Worm (Caenorhabditis elegans) whole organism, late embryonic: Measurements from ENCODE around the gene rnp-9.

ENCODE experiments used
- K09A11.1 ChIP-seq: sonication (generic microtip); optimal IDR thresholded peaks from 2 replicates; lab custom pipeline; 2017; ENCODE audit warnings: antibody characterized with exemption, mild to moderate bottlenecking, missing genetic modification characterization, missing compliant biosample characterization; ENCODE audit not compliant: insufficient read depth
- T23F11.4 ChIP-seq: fragments of 200-800 bp; sonication (Bioruptor generic); optimal IDR thresholded peaks from 2 replicates; lab custom pipeline; 2018; ENCODE audit warnings: mild to moderate bottlenecking, missing genetic modification characterization, missing compliant biosample characterization
- Y22D7AL.16 ChIP-seq: sonication (generic microtip); optimal IDR thresholded peaks from 2 replicates; lab custom pipeline; 2016; ENCODE audit warnings: missing genetic modification characterization, missing compliant biosample characterization
- ahr-1 ChIP-seq: sonication (generic microtip); optimal IDR thresholded peaks from 2 replicates; lab custom pipeline; 2016; ENCODE audit warnings: missing genetic modification characterization, missing compliant biosample characterization
- ceh-14 ChIP-seq: sonication (generic microtip); optimal IDR thresholded peaks from 2 replicates; lab custom pipeline; 2016; ENCODE audit warnings: missing genotype, missing genetic modification characterization, missing compliant biosample characterization
- ceh-18 ChIP-seq: sonication (generic microtip); optimal IDR thresholded peaks from 2 replicates; lab custom pipeline; 2016; ENCODE audit warnings: missing genetic modification characterization, missing compliant biosample characterization
- ceh-19 ChIP-seq: fragments of 200-800 bp; sonication (Bioruptor generic); optimal IDR thresholded peaks from 2 replicates; lab custom pipeline; 2018; ENCODE audit warnings: mild to moderate bottlenecking, missing genetic modification characterization, missing compliant biosample characterization
- ceh-2 ChIP-seq: sonication (generic microtip); optimal IDR thresholded peaks from 2 replicates; lab custom pipeline; 2016; ENCODE audit warnings: missing genotype, missing genetic modification characterization, missing compliant biosample characterization
- ceh-22 ChIP-seq: sonication (generic microtip); optimal IDR thresholded peaks from 2 replicates; lab custom pipeline; 2017; ENCODE audit warnings: missing biosample characterization, missing genetic modification characterization
- ceh-24 ChIP-seq: sonication (generic microtip); optimal IDR thresholded peaks from 2 replicates; lab custom pipeline; 2016; ENCODE audit warnings: mild to moderate bottlenecking, missing genetic modification characterization, missing compliant biosample characterization
- ceh-30 ChIP-seq: fragments of 150-350 bp; optimal IDR thresholded peaks from 2 replicates; lab custom pipeline; 2014; ENCODE audit warnings: missing biosample characterization, missing genetic modification characterization
- ceh-31 ChIP-seq: sonication (generic microtip); optimal IDR thresholded peaks from 2 replicates; lab custom pipeline; 2016; ENCODE audit warnings: missing genetic modification characterization, missing compliant biosample characterization
- ceh-34 ChIP-seq: sonication (generic microtip); optimal IDR thresholded peaks from 2 replicates; lab custom pipeline; 2016; ENCODE audit warnings: mild to moderate bottlenecking, missing genetic modification characterization, missing compliant biosample characterization
- ceh-45 ChIP-seq: fragments of 200-800 bp; sonication (Bioruptor generic); IDR thresholded peaks from 2 replicates; pipeline ENCODE4 v1.3.6; 2022; ENCODE audit warnings: missing genetic modification reagents, missing genetic modification characterization, missing compliant biosample characterization
- ceh-48 ChIP-seq: sonication (generic microtip); optimal IDR thresholded peaks from 2 replicates; lab custom pipeline; 2016; ENCODE audit warnings: missing genetic modification characterization, inconsistent platforms, missing compliant biosample characterization
- ceh-6 ChIP-seq: fragments of 200-800 bp; sonication (Bioruptor generic); optimal IDR thresholded peaks from 2 replicates; lab custom pipeline; 2018; ENCODE audit warnings: mild to moderate bottlenecking, missing genetic modification characterization, missing compliant biosample characterization
- che-1 ChIP-seq: sonication (generic microtip); optimal IDR thresholded peaks from 2 replicates; lab custom pipeline; 2016; ENCODE audit warnings: mild to moderate bottlenecking, missing genetic modification characterization, missing compliant biosample characterization
- dmd-4 ChIP-seq: sonication (generic microtip); optimal IDR thresholded peaks from 2 replicates; lab custom pipeline; 2016; ENCODE audit warnings: borderline replicate concordance, missing genetic modification characterization, missing compliant biosample characterization
- dve-1 ChIP-seq: sonication (generic microtip); optimal IDR thresholded peaks from 2 replicates; lab custom pipeline; 2017; ENCODE audit warnings: antibody characterized with exemption, mild to moderate bottlenecking, missing genetic modification characterization, missing compliant biosample characterization
- elt-2 ChIP-seq: sonication (generic microtip); optimal IDR thresholded peaks from 2 replicates; lab custom pipeline; 2016; ENCODE audit warnings: missing genetic modification reagents, missing genetic modification characterization, missing compliant biosample characterization
- elt-4 ChIP-seq: sonication (generic microtip); optimal IDR thresholded peaks from 2 replicates; lab custom pipeline; 2016; ENCODE audit warnings: missing genetic modification characterization, missing compliant biosample characterization
- ets-4 ChIP-seq: sonication (generic microtip); optimal IDR thresholded peaks from 2 replicates; lab custom pipeline; 2016; ENCODE audit warnings: missing genetic modification characterization, missing compliant biosample characterization
- eyg-1 ChIP-seq: sonication (generic microtip); optimal IDR thresholded peaks from 2 replicates; lab custom pipeline; 2016; ENCODE audit warnings: missing genotype, missing genetic modification characterization, missing compliant biosample characterization
- fkh-6 ChIP-seq: sonication (generic microtip); optimal IDR thresholded peaks from 2 replicates; lab custom pipeline; 2016; ENCODE audit warnings: missing genetic modification characterization, missing compliant biosample characterization
- gmeb-2 ChIP-seq: sonication (generic microtip); optimal IDR thresholded peaks from 2 replicates; lab custom pipeline; 2016; ENCODE audit warnings: missing genetic modification characterization, inconsistent platforms, missing compliant biosample characterization
- hlh-13 ChIP-seq: fragments of 200-800 bp; sonication (Bioruptor generic); optimal IDR thresholded peaks from 2 replicates; lab custom pipeline; 2018; ENCODE audit warnings: mild to moderate bottlenecking, missing genetic modification characterization, missing compliant biosample characterization
- hlh-15 ChIP-seq: sonication (generic microtip); optimal IDR thresholded peaks from 2 replicates; lab custom pipeline; 2016; ENCODE audit warnings: missing genetic modification characterization, missing compliant biosample characterization
- hlh-30 ChIP-seq: sonication (generic microtip); optimal IDR thresholded peaks from 2 replicates; lab custom pipeline; 2017; ENCODE audit warnings: antibody characterized with exemption, missing genetic modification characterization, missing compliant biosample characterization; ENCODE audit not compliant: insufficient read depth
- hlh-8 ChIP-seq: sonication (generic microtip); optimal IDR thresholded peaks from 2 replicates; lab custom pipeline; 2016; ENCODE audit warnings: missing genotype, missing genetic modification characterization, missing compliant biosample characterization
- lim-6 ChIP-seq: sonication (generic microtip); optimal IDR thresholded peaks from 2 replicates; lab custom pipeline; 2016; ENCODE audit warnings: missing genetic modification characterization, missing compliant biosample characterization
- lin-11 ChIP-seq: fragments of 200-800 bp; sonication (Bioruptor generic); optimal IDR thresholded peaks from 2 replicates; lab custom pipeline; 2018; ENCODE audit warnings: mild to moderate bottlenecking, missing genetic modification characterization, missing compliant biosample characterization
- madf-2 ChIP-seq: sonication (generic microtip); optimal IDR thresholded peaks from 2 replicates; lab custom pipeline; 2017; ENCODE audit warnings: missing genetic modification characterization, missing compliant biosample characterization
- mec-3 ChIP-seq: sonication (generic microtip); optimal IDR thresholded peaks from 2 replicates; lab custom pipeline; 2016; ENCODE audit warnings: borderline replicate concordance, missing genetic modification characterization, missing compliant biosample characterization
- nhr-232 ChIP-seq: sonication (generic microtip); optimal IDR thresholded peaks from 2 replicates; lab custom pipeline; 2016; ENCODE audit warnings: missing genetic modification characterization, missing compliant biosample characterization
- npax-4 ChIP-seq: sonication (generic microtip); optimal IDR thresholded peaks from 2 replicates; lab custom pipeline; 2016; ENCODE audit warnings: missing genetic modification characterization, missing compliant biosample characterization
- odd-2 ChIP-seq: sonication (generic microtip); optimal IDR thresholded peaks from 2 replicates; lab custom pipeline; 2017; ENCODE audit warnings: antibody characterized with exemption, mild to moderate bottlenecking, missing genetic modification characterization, missing compliant biosample characterization
- pag-3 ChIP-seq: sonication (generic microtip); optimal IDR thresholded peaks from 2 replicates; lab custom pipeline; 2016; ENCODE audit warnings: missing compliant biosample characterization, missing genetic modification characterization, borderline replicate concordance
- pha-2 ChIP-seq: sonication (generic microtip); optimal IDR thresholded peaks from 2 replicates; lab custom pipeline; 2017; ENCODE audit warnings: mild to moderate bottlenecking, missing genetic modification characterization, missing compliant biosample characterization
- pha-4 ChIP-seq: fragments of 150-350 bp; optimal IDR thresholded peaks from 2 replicates; lab custom pipeline; 2018; ENCODE audit warnings: missing biosample characterization, missing genetic modification reagents, missing genetic modification characterization
- pros-1 ChIP-seq: fragments of 150-350 bp; optimal IDR thresholded peaks from 2 replicates; lab custom pipeline; 2014; ENCODE audit warnings: missing biosample characterization, missing genetic modification reagents, missing genetic modification characterization
- rnt-1 ChIP-seq: sonication (generic microtip); optimal IDR thresholded peaks from 2 replicates; lab custom pipeline; 2016; ENCODE audit warnings: missing genetic modification characterization, missing compliant biosample characterization
- sdc-2 ChIP-seq: sonication (generic microtip); optimal IDR thresholded peaks from 2 replicates; lab custom pipeline; 2016; ENCODE audit warnings: missing genotype, missing genetic modification characterization, missing compliant biosample characterization
- syd-9 ChIP-seq: sonication (generic microtip); optimal IDR thresholded peaks from 2 replicates; lab custom pipeline; 2016; ENCODE audit warnings: mild to moderate bottlenecking, missing genetic modification characterization, moderate library complexity, missing compliant biosample characterization
- tbx-2 ChIP-seq: sonication (generic microtip); optimal IDR thresholded peaks from 2 replicates; lab custom pipeline; 2016; ENCODE audit warnings: missing genetic modification characterization, missing compliant biosample characterization
- ttx-3 ChIP-seq: sonication (generic microtip); optimal IDR thresholded peaks from 2 replicates; lab custom pipeline; 2016; ENCODE audit warnings: missing genetic modification reagents, missing genetic modification characterization, missing compliant biosample characterization
- unc-3 ChIP-seq, 2 experiments: fragments of 200-800 bp in 1 of 2; sonication (Bioruptor generic) in 1 of 2; sonication (generic microtip) in 1 of 2; conservative IDR thresholded peaks in 1 of 2; optimal IDR thresholded peaks in 1 of 2; 2 replicates each; pipeline versions ENCODE4 v1.3.6 to Lab custom; 2016 to 2022; ENCODE audit warnings: missing compliant biosample characterization in 2 of 2, missing genetic modification characterization in 2 of 2, missing genetic modification reagents in 1 of 2
- unc-42 ChIP-seq: sonication (generic microtip); optimal IDR thresholded peaks from 2 replicates; lab custom pipeline; 2016; ENCODE audit warnings: missing genotype, missing genetic modification characterization, missing compliant biosample characterization
- zip-5 ChIP-seq: sonication (generic microtip); optimal IDR thresholded peaks from 2 replicates; lab custom pipeline; 2016; ENCODE audit warnings: missing genetic modification characterization, missing compliant biosample characterization
- ztf-16 ChIP-seq: sonication (generic microtip); optimal IDR thresholded peaks from 2 replicates; lab custom pipeline; 2017; ENCODE audit warnings: missing genetic modification characterization, missing compliant biosample characterization

rnp-9 gene

ce11 chrX:10145011-10145410 lies 22.1 kb upstream of the rnp-9 start (continued):
- no peak for TF ChIP-seq ceh-34 (tag; lab: Kevin White, UChicago)
- no peak for TF ChIP-seq hlh-15
- no peak for TF ChIP-seq ets-4 (tag; lab: Kevin White, UChicago)
- no peak for TF ChIP-seq hlh-8 (tag; lab: Kevin White, UChicago)
- no peak for TF ChIP-seq odd-2
- TF ChIP-seq syd-9 (tag; lab: Kevin White, UChicago) = peak; percentile 41
- TF ChIP-seq eyg-1 (tag; lab: Kevin White, UChicago) = no peak
- TF ChIP-seq T23F11.4 (GFP tag; lab: Kevin White, UChicago) = no peak
- peak; percentile 28 for TF ChIP-seq ttx-3 (tag; lab: Kevin White, UChicago)
- no peak for TF ChIP-seq ceh-30 (tag; lab: Kevin White, UChicago)
- TF ChIP-seq pha-4 = no peak
- no peak for TF ChIP-seq ceh-14 (tag; lab: Kevin White, UChicago)
- no peak for TF ChIP-seq K09A11.1 (tag; lab: Kevin White, UChicago)
- TF ChIP-seq sdc-2 (tag; lab: Kevin White, UChicago) = peak; percentile 17
- TF ChIP-seq nhr-232 (tag; lab: Kevin White, UChicago) = no peak
- TF ChIP-seq ceh-45 (GFP tag; lab: Robert Waterston, UW) = 0 out of 2 replicates have a peak, but pooled peaks have one; percentile 49
- TF ChIP-seq ceh-2 (tag; lab: Kevin White, UChicago) = no peak
- TF ChIP-seq ceh-24 = no peak
- TF ChIP-seq dmd-4 (tag; lab: Kevin White, UChicago) = no peak
- TF ChIP-seq mec-3 = no peak
- peak; percentile 38 for TF ChIP-seq dve-1 (tag; lab: Kevin White, UChicago)

ce11 chrX:10146592-10146991 lies 20.5 kb upstream of the rnp-9 start, which contains the start of gene unc-115:
TSS of gene unc-115 (plus strand) at chrX:10146892.
- TF ChIP-seq ceh-31 (tag; lab: Kevin White, UChicago) = peak; percentile 94
- peak; percentile 24 for TF ChIP-seq ceh-19
- TF ChIP-seq eyg-1 (tag; lab: Kevin White, UChicago) = peak; percentile 61
- no peak for TF ChIP-seq npax-4 (tag; lab: Kevin White, UChicago)
- TF ChIP-seq ceh-6 (GFP tag; lab: Kevin White, UChicago) = no peak
- no peak for TF ChIP-seq hlh-13
- no peak for TF ChIP-seq ttx-3 (tag; lab: Kevin White, UChicago)
- no peak for TF ChIP-seq dve-1 (tag; lab: Kevin White, UChicago)
- peak; percentile 75 for TF ChIP-seq rnt-1 (tag; lab: Kevin White, UChicago)
- peak; percentile 97 for TF ChIP-seq ceh-48
- TF ChIP-seq mec-3 = no peak
- no peak for TF ChIP-seq ceh-30 (tag; lab: Kevin White, UChicago)
- no peak for TF ChIP-seq gmeb-2 (tag; lab: Kevin White, UChicago)
- peak; percentile 50 for TF ChIP-seq hlh-30 (tag; lab: Kevin White, UChicago)
- TF ChIP-seq che-1 (tag; lab: Kevin White, UChicago) = peak; percentile 3
- TF ChIP-seq nhr-232 (tag; lab: Kevin White, UChicago) = peak; percentile 50
- TF ChIP-seq Y22D7AL.16 = no peak
- no peak for TF ChIP-seq ceh-45 (GFP tag; lab: Robert Waterston, UW)
- TF ChIP-seq lim-6 (tag; lab: Kevin White, UChicago) = peak; percentile 18
- peak; percentile 97 for TF ChIP-seq pros-1 (tag; lab: Kevin White, UChicago)
- peak; percentile 91 for TF ChIP-seq ceh-18 (tag; lab: Kevin White, UChicago)
- TF ChIP-seq pha-2 (tag; lab: Kevin White, UChicago) = peak; percentile 50
- TF ChIP-seq pha-4 = no peak
- TF ChIP-seq lin-11 (tag; lab: Kevin White, UChicago) = no peak
- TF ChIP-seq zip-5 = no peak
- peak; percentile 64 for TF ChIP-seq ceh-2 (tag; lab: Kevin White, UChicago)
- no peak for TF ChIP-seq unc-3 (GFP tag; conservative IDR thresholded peaks at IDR 0.05; lab: Robert Waterston, UW)
- TF ChIP-seq unc-3 (tag; optimal IDR thresholded peaks at IDR 0.05; lab: Kevin White, UChicago) = peak; percentile 39
- TF ChIP-seq tbx-2 (tag; lab: Kevin White, UChicago) = peak; percentile 92
- no peak for TF ChIP-seq odd-2
- peak; percentile 35 for TF ChIP-seq fkh-6 (tag; lab: Kevin White, UChicago)
- no peak for TF ChIP-seq elt-2 (tag; lab: Kevin White, UChicago)
- TF ChIP-seq elt-4 (tag; lab: Kevin White, UChicago) = no peak
- peak; percentile 97 for TF ChIP-seq unc-42
- TF ChIP-seq ahr-1 (tag; lab: Kevin White, UChicago) = no peak
- TF ChIP-seq madf-2 (tag; lab: Kevin White, UChicago) = peak; percentile 25
- peak; percentile 39 for TF ChIP-seq pag-3 (tag; lab: Kevin White, UChicago)
- no peak for TF ChIP-seq ceh-22 (tag; lab: Kevin White, UChicago)
- peak; percentile 49 for TF ChIP-seq hlh-8 (tag; lab: Kevin White, UChicago)
- no peak for TF ChIP-seq ztf-16 (tag; lab: Kevin White, UChicago)
- TF ChIP-seq ets-4 (tag; lab: Kevin White, UChicago) = peak; percentile 57
- peak; percentile 86 for TF ChIP-seq ceh-14 (tag; lab: Kevin White, UChicago)
